Fruit fly (Drosophila melanogaster) Kc167 (cell line): ENCODE data around the gene pzg.

Experiments used
- Myc ChIP-seq: fragments of >200 bp; optimal IDR thresholded peaks from 2 replicates; lab custom pipeline; 2017; ENCODE audit warnings: missing external identifiers
- h ChIP-seq: fragments of >200 bp; optimal IDR thresholded peaks from 3 replicates; lab custom pipeline; 2018; ENCODE audit warnings: missing external identifiers
- psq ChIP-seq: fragments of >200 bp; optimal IDR thresholded peaks from 2 replicates; lab custom pipeline; 2017; ENCODE audit warnings: missing external identifiers
- ttk ChIP-seq: sonication (Bioruptor generic); optimal IDR thresholded peaks from 2 replicates; lab custom pipeline; 2017; ENCODE audit warnings: missing external identifiers

dm6 chr3L:21253761-21254523 is 32.0 kb upstream of the pzg start:
- TF ChIP-seq ttk (lab: Kevin White, UChicago) (no peak), h (no peak), psq (no peak), Myc (lab: Kevin White, UChicago) (no peak)
